Fruit fly (Drosophila melanogaster): ENCODE results near the gene CG8188.
A peak's percentile ranks its signal among the peaks of the same experiment; 100 is the strongest.

- TF ChIP-seq psq (optimal IDR thresholded peaks at IDR 0.05) (no peak), CG8478 (optimal IDR thresholded peaks at IDR 0.05) (peak; percentile 39)
Measured at dm6 chrX:17651216-17651997, 51.4 kb downstream of the CG8188 start.
